Fruit fly (Drosophila melanogaster) whole organism, wandering third instar larva: Measurements from ENCODE around the gene Cow.

Source experiments
- Abd-B ChIP-seq: fragments of >200 bp; optimal IDR thresholded peaks from 2 replicates; lab custom pipeline; 2017; ENCODE audit warnings: missing biosample characterization, missing genetic modification characterization
- OdsH ChIP-seq: fragments of 200-800 bp; sonication (Bioruptor generic); optimal IDR thresholded peaks from 2 replicates; lab custom pipeline; 2016; ENCODE audit warnings: missing biosample characterization, mild to moderate bottlenecking, missing genetic modification characterization
- ey ChIP-seq: fragments of 200-800 bp; sonication (Bioruptor generic); optimal IDR thresholded peaks from 2 replicates; lab custom pipeline; 2016; ENCODE audit warnings: missing biosample characterization, missing genetic modification characterization
- psq ChIP-seq: fragments of 200-800 bp; sonication (Bioruptor generic); optimal IDR thresholded peaks from 3 replicates; lab custom pipeline; 2017; ENCODE audit warnings: missing biosample characterization, mild to moderate bottlenecking, missing genetic modification characterization, moderate library complexity
- sage ChIP-seq: fragments of 200-800 bp; sonication (Bioruptor generic); optimal IDR thresholded peaks from 2 replicates; lab custom pipeline; 2016; ENCODE audit warnings: missing biosample characterization, mild to moderate bottlenecking, missing genetic modification characterization

DNA sequence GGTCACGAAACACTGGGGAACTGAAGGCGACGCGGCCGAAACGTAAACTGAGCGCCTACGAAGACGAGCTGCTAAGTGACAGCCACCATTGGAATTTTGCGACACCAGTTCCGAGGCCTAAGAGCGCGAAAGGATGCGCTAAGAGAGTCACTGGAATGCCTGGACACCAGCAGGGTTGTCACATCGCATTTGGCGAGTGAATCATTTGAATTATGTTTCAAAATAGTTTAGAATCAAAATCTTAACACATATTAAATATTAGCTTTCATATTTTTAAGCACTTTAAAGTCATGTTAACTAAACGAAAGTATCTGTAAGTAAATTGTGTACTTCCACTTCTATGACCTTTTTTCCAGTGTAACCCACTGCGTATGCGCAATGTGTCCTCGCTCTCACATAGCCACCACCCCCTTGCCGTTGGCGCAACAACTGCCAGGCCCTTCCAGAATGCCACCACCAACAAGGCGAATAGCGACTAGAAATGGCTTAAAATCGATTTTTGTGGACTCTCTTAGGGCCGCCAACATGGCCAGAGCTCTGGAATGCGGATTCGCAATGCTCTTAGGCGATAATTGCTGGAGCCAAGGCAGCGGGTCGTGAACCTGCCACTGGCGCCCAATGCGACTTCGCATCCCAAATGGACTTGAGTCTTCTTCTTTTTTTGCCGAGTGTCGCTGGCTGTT is at the start of gene Cow:
- TF ChIP-seq ey (GFP tag; lab: Kevin White, UChicago) (peak; percentile 38), sage (GFP tag; lab: Kevin White, UChicago) (no peak), Abd-B (no peak), psq (GFP tag; lab: Kevin White, UChicago) (no peak), OdsH (GFP tag; lab: Kevin White, UChicago) (no peak)
